Worm (Caenorhabditis elegans) whole organism, young adult: ENCODE data around the gene T16A1.2.

Experiments used
- F52B5.7 ChIP-seq: sonication (generic microtip); optimal IDR thresholded peaks from 2 replicates; lab custom pipeline; 2016; ENCODE audit warnings: mild to moderate bottlenecking, missing genetic modification characterization, missing compliant biosample characterization
- F57A8.1 ChIP-seq: fragments of 200-800 bp; sonication (Bioruptor generic); optimal IDR thresholded peaks from 2 replicates; lab custom pipeline; 2018; ENCODE audit warnings: mild to moderate bottlenecking, missing genetic modification characterization, moderate library complexity, missing compliant biosample characterization
- K11D2.4 ChIP-seq: fragments of 200-800 bp; sonication (Bioruptor generic); IDR thresholded peaks from 2 replicates; pipeline ENCODE4 v1.3.6; 2022; ENCODE audit warnings: missing genetic modification reagents, missing genetic modification characterization, missing compliant biosample characterization
- K12H6.12 ChIP-seq: fragments of 200-800 bp; sonication (Bioruptor generic); optimal IDR thresholded peaks from 2 replicates; lab custom pipeline; 2018; ENCODE audit warnings: mild to moderate bottlenecking, missing genetic modification characterization, missing compliant biosample characterization
- Y56A3A.18 ChIP-seq: fragments of 200-800 bp; sonication (Bioruptor generic); IDR thresholded peaks from 2 replicates; pipeline ENCODE4 v1.3.6; 2022; ENCODE audit warnings: missing genetic modification reagents, missing genetic modification characterization, missing compliant biosample characterization
- Y67H2A.10 ChIP-seq: fragments of 200-800 bp; sonication (Bioruptor generic); conservative IDR thresholded peaks from 2 replicates; pipeline ENCODE4 v1.3.6; 2022; ENCODE audit warnings: missing genetic modification reagents, missing genetic modification characterization, missing compliant biosample characterization
- ama-1 ChIP-seq, 3 experiments: fragments of 150-350 bp in 1 of 3; sonication (generic microtip) in 2 of 3; optimal IDR thresholded peaks; 2 replicates each; lab custom pipeline; 2014 to 2018; ENCODE audit warnings: missing biosample characterization in 2 of 3, missing genetic modification characterization in 2 of 3, missing genetic modification reagents in 2 of 3
- athp-1 ChIP-seq: sonication (generic microtip); optimal IDR thresholded peaks from 2 replicates; lab custom pipeline; 2017; ENCODE audit warnings: mild to moderate bottlenecking, missing genetic modification characterization, missing compliant biosample characterization
- attf-6 ChIP-seq: fragments of 200-800 bp; sonication (Bioruptor generic); IDR thresholded peaks from 2 replicates; pipeline ENCODE4 v1.3.6; 2022; ENCODE audit warnings: missing genetic modification reagents, missing genetic modification characterization, missing compliant biosample characterization
- bed-1 ChIP-seq: fragments of 200-800 bp; sonication (Bioruptor generic); IDR thresholded peaks from 2 replicates; pipeline ENCODE4 v1.3.6; 2022; ENCODE audit warnings: missing genetic modification reagents, missing genetic modification characterization, missing compliant biosample characterization
- bed-2 ChIP-seq: fragments of 200-800 bp; sonication (Bioruptor generic); IDR thresholded peaks from 2 replicates; pipeline ENCODE4 v1.3.6; 2022; ENCODE audit warnings: missing genetic modification reagents, missing genetic modification characterization, missing compliant biosample characterization
- cebp-1 ChIP-seq, 2 experiments: fragments of 200-800 bp in 1 of 2; sonication (Bioruptor generic) in 1 of 2; sonication (generic microtip) in 1 of 2; IDR thresholded peaks in 1 of 2; optimal IDR thresholded peaks in 1 of 2; 2 replicates each; pipeline versions ENCODE4 v1.3.6 to Lab custom; 2017 to 2022; ENCODE audit warnings: missing compliant biosample characterization in 2 of 2, missing genetic modification characterization in 2 of 2, mild to moderate bottlenecking in 1 of 2, missing genetic modification reagents in 1 of 2, moderate library complexity in 1 of 2
- cebp-2 ChIP-seq: fragments of 200-800 bp; sonication (Bioruptor generic); IDR thresholded peaks from 2 replicates; pipeline ENCODE4 v1.3.6; 2022; ENCODE audit warnings: missing genetic modification characterization, missing compliant biosample characterization
- ceh-58 ChIP-seq: fragments of 200-800 bp; sonication (Bioruptor generic); IDR thresholded peaks from 2 replicates; pipeline ENCODE4 v1.3.6; 2022; ENCODE audit warnings: missing genetic modification characterization, missing compliant biosample characterization
- ceh-79 ChIP-seq: sonication (generic microtip); optimal IDR thresholded peaks from 2 replicates; lab custom pipeline; 2017; ENCODE audit warnings: mild to moderate bottlenecking, missing genetic modification characterization, missing compliant biosample characterization
- ceh-91 ChIP-seq: fragments of 200-800 bp; sonication (Bioruptor generic); IDR thresholded peaks from 2 replicates; pipeline ENCODE4 v1.3.6; 2022; ENCODE audit warnings: missing genetic modification reagents, missing genetic modification characterization, missing compliant biosample characterization
- egl-44 ChIP-seq: fragments of 200-800 bp; sonication (Bioruptor generic); IDR thresholded peaks from 2 replicates; pipeline ENCODE4 v1.3.6; 2022; ENCODE audit warnings: missing genetic modification reagents, missing genetic modification characterization, missing compliant biosample characterization
- fkh-3 ChIP-seq: sonication (generic microtip); optimal IDR thresholded peaks from 2 replicates; lab custom pipeline; 2016; ENCODE audit warnings: mild to moderate bottlenecking, missing genetic modification characterization, missing compliant biosample characterization
- him-1 ChIP-seq: sonication (generic microtip); optimal IDR thresholded peaks from 2 replicates; lab custom pipeline; 2016; ENCODE audit warnings: missing genotype, missing genetic modification reagents, missing genetic modification characterization, missing compliant biosample characterization
- hlh-26 ChIP-seq: fragments of 200-800 bp; sonication (Bioruptor generic); conservative IDR thresholded peaks from 2 replicates; pipeline ENCODE4 v1.3.6; 2022; ENCODE audit warnings: missing genetic modification reagents, missing genetic modification characterization, missing compliant biosample characterization
- hsf-1 ChIP-seq: fragments of 200-800 bp; sonication (Bioruptor generic); IDR thresholded peaks from 2 replicates; pipeline ENCODE4 v1.3.6; 2022; ENCODE audit warnings: missing genetic modification reagents, missing genetic modification characterization, missing compliant biosample characterization
- lin-35 ChIP-seq, 3 experiments: fragments of 150-350 bp in 2 of 3; sonication (generic microtip) in 1 of 3; optimal IDR thresholded peaks; 2 replicates each; lab custom pipeline; 2014 to 2018; ENCODE audit warnings: missing biosample characterization in 3 of 3, missing genetic modification characterization in 3 of 3, missing genetic modification reagents in 3 of 3
- madf-6 ChIP-seq: fragments of 200-800 bp; sonication (Bioruptor generic); IDR thresholded peaks from 2 replicates; pipeline ENCODE4 v1.3.6; 2022; ENCODE audit warnings: missing genetic modification reagents, missing genetic modification characterization, missing compliant biosample characterization
- madf-8 ChIP-seq: fragments of 200-800 bp; sonication (Bioruptor generic); conservative IDR thresholded peaks from 2 replicates; pipeline ENCODE4 v1.3.6; 2022; ENCODE audit warnings: missing genetic modification reagents, missing genetic modification characterization, missing compliant biosample characterization
- mcd-1 ChIP-seq: fragments of 200-800 bp; sonication (Bioruptor generic); IDR thresholded peaks from 2 replicates; pipeline ENCODE4 v1.3.6; 2022; ENCODE audit warnings: missing genetic modification reagents, missing genetic modification characterization, missing compliant biosample characterization
- nhr-120 ChIP-seq: fragments of 200-800 bp; sonication (Bioruptor generic); IDR thresholded peaks from 2 replicates; pipeline ENCODE4 v1.3.6; 2022; ENCODE audit warnings: missing genetic modification characterization, missing compliant biosample characterization
- nhr-80 ChIP-seq: sonication (generic microtip); optimal IDR thresholded peaks from 2 replicates; lab custom pipeline; 2016; ENCODE audit warnings: missing genetic modification characterization, missing compliant biosample characterization
- rec-8 ChIP-seq, 2 experiments: sonication (generic microtip); optimal IDR thresholded peaks; 2 replicates each; lab custom pipeline; 2016; ENCODE audit warnings: mild to moderate bottlenecking in 2 of 2, missing genetic modification characterization in 2 of 2, missing genetic modification reagents in 2 of 2, missing genotype in 2 of 2, missing biosample characterization in 1 of 2, missing compliant biosample characterization in 1 of 2, moderate library complexity in 1 of 2
- repo-1 ChIP-seq: sonication (generic microtip); optimal IDR thresholded peaks from 2 replicates; lab custom pipeline; 2017; ENCODE audit warnings: mild to moderate bottlenecking, missing genetic modification characterization, missing compliant biosample characterization
- rpc-1 ChIP-seq, 2 experiments: fragments of 150-350 bp in 1 of 2; sonication (generic microtip) in 1 of 2; optimal IDR thresholded peaks; 2 replicates each; lab custom pipeline; 2014 to 2018; ENCODE audit warnings: missing biosample characterization in 1 of 2, missing genetic modification characterization in 1 of 2, missing genetic modification reagents in 1 of 2, missing genotype in 1 of 2
- snpc-1.1 ChIP-seq: sonication (generic microtip); optimal IDR thresholded peaks from 2 replicates; lab custom pipeline; 2017; ENCODE audit warnings: missing genetic modification characterization, mild to moderate bottlenecking, missing compliant biosample characterization, antibody characterized with exemption, moderate library complexity, missing genotype, missing genetic modification reagents; ENCODE audit not compliant: insufficient read depth
- snpc-1.3 ChIP-seq: sonication (generic microtip); optimal IDR thresholded peaks from 2 replicates; lab custom pipeline; 2017; ENCODE audit warnings: missing genetic modification characterization, mild to moderate bottlenecking, missing compliant biosample characterization, antibody characterized with exemption, moderate library complexity, missing genotype, missing genetic modification reagents; ENCODE audit not compliant: insufficient read depth
- snpc-3.4 ChIP-seq: sonication (generic microtip); optimal IDR thresholded peaks from 2 replicates; lab custom pipeline; 2017; ENCODE audit warnings: missing genetic modification characterization, mild to moderate bottlenecking, missing compliant biosample characterization, antibody characterized with exemption, moderate library complexity, missing genotype, missing genetic modification reagents
- tbx-9 ChIP-seq: sonication (generic microtip); optimal IDR thresholded peaks from 2 replicates; lab custom pipeline; 2016; ENCODE audit warnings: borderline replicate concordance, missing genetic modification characterization, inconsistent platforms, missing compliant biosample characterization
- tlf-1 ChIP-seq: fragments of 200-800 bp; sonication (Bioruptor generic); optimal IDR thresholded peaks from 2 replicates; lab custom pipeline; 2018; ENCODE audit warnings: mild to moderate bottlenecking, missing genetic modification characterization, missing compliant biosample characterization
- unc-62 ChIP-seq: fragments of 150-350 bp; optimal IDR thresholded peaks from 2 replicates; lab custom pipeline; 2014; ENCODE audit warnings: missing biosample characterization, missing genetic modification reagents, missing genetic modification characterization
- xnd-1 ChIP-seq: sonication (generic microtip); optimal IDR thresholded peaks from 2 replicates; lab custom pipeline; 2016; ENCODE audit warnings: missing genotype, missing genetic modification reagents, missing genetic modification characterization, missing compliant biosample characterization
- ztf-18 ChIP-seq: sonication (generic microtip); optimal IDR thresholded peaks from 2 replicates; lab custom pipeline; 2016; ENCODE audit warnings: missing genotype, mild to moderate bottlenecking, missing genetic modification characterization, missing compliant biosample characterization
- ztf-6 ChIP-seq: fragments of 200-800 bp; sonication (Bioruptor generic); IDR thresholded peaks from 2 replicates; pipeline ENCODE4 v1.3.6; 2022; ENCODE audit warnings: missing genetic modification reagents, missing genetic modification characterization, missing compliant biosample characterization

T16A1.2 gene

DNA sequence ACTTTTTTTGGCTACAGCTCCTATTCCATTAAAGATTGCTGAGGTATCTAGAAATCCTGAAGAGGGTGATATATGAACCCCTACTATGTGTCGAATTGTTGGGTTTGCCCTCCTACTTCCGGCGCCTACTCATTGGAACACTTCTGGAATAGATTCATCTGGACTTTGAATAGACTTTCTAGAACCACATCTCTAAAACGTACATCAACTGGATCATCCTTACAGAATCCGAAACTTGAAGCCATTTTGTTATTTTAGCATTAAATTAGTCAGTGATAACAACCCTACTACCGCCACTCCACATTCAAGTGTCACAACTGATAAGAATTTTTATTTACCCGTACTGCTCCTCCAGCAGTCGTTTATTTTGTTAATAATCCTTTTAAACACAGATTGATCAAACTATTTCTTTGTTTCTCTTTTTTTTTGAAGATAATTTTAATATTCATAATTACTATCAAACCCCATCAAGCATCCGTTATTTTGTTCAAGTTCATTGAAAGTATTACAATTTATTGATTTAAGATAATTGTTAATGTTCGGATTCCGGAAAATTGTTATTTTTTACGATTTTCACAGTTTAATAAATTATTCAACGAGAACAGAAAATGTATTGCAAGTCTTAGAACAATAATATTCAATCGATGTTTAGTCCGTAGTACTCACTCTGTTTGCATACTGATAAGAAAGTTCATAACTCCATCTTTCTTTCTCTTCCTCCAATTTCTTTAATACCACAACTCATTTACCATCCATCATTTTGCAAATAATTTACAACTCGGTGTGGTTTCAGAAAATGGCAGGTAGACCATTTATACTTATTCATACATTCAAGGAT, 4.0 kb downstream of the T16A1.2 start, which contains the start of gene math-42:
Gene math-42 (plus strand): TSS at position 788 of the 838 bp plus-strand sequence.
- TF ChIP-seq nhr-80 (tag; lab: Kevin White, UChicago) (peak; percentile 27), cebp-2 (GFP tag; lab: Robert Waterston, UW) (no peak), Y56A3A.18 (GFP tag; lab: Robert Waterston, UW) (no peak), hlh-26 (GFP tag; lab: Robert Waterston, UW) (no peak), tbx-9 (no peak), nhr-120 (GFP tag; lab: Robert Waterston, UW) (no peak), ztf-6 (no peak), ceh-58 (GFP tag; lab: Robert Waterston, UW) (no peak)
- TF ChIP-seq, all 124 proteins: peak for 1

DNA sequence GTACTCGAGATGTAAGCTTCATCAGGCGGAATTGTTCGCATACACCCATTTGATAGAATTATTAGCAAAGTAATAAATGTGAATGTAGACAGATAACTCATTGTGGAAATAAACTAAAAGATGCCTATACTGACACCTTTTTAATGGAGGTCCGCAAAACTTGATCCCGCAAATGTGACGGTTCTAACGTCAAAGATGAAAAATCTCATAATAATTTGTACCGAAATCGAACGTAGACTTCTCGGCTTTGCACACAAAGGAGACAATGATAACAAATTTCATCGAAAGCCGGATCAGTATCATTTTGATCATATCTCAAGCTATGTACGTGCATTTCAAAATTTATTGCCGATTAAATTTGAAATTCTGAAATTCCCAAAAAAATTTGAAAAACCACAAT, 12.9 kb downstream of the T16A1.2 start, which contains the start of gene R52.4:
Gene R52.4 (minus strand): TSS at position 101 of the 400 bp plus-strand sequence.
- TF ChIP-seq rpc-1 (optimal IDR thresholded peaks at IDR 0.05; lab: Kevin White, UChicago), result no peak
- no peak for TF ChIP-seq rpc-1 (tag; optimal IDR thresholded peaks at IDR 0.05; lab: Kevin White, UChicago)
- no peak for TF ChIP-seq bed-2 (GFP tag; lab: Robert Waterston, UW)
- no peak for TF ChIP-seq K12H6.12 (tag; lab: Kevin White, UChicago)

DNA sequence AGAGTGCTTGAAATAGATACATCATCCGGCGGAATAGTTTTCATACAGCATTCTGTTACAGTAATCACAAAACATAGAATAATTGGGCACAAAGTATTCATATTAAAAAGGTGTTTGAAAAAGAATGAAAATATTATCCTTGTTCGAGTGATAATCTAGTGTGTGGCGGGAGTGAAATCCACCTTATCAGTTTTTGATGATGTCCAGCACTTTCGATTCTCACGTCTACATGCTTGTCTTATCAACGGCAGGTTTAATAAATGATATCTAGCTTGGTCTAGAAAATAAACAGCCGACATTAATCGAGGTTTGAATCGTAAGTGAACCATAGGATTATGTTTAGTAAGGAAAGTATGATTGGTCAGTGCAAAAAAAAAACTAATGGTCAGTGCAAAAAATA, 14.5 kb downstream of the T16A1.2 start, which contains the start of gene R52.5:
Gene R52.5 (minus strand): TSS at position 101 of the 400 bp plus-strand sequence.
- no peak for TF ChIP-seq mcd-1 (GFP tag; lab: Robert Waterston, UW)
- TF ChIP-seq him-1 (tag; lab: Kevin White, UChicago), result peak; percentile 52
- no peak for TF ChIP-seq repo-1 (tag; lab: Kevin White, UChicago)

DNA sequence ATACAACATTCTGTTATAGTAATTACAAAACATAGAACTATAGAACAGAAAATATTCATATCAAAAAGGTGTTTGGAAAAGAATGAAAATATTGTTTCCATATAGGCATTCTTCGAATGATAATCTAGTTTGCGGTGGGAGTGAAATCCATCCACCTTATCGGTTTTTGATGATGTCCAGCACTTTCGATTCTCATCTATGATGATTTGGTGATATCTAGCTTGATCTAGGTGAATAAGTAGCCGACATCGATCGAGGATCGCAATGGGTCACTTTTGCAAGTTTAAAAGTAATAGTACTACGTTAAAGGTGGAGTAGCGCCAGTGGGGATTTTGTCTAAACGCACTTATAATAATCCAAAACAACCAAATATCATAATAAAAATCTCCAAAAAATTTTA, 17.5 kb downstream of the T16A1.2 start, which contains the start of gene R52.6:
Gene R52.6 (minus strand): TSS at position 101 of the 400 bp plus-strand sequence.
- TF ChIP-seq egl-44 (GFP tag; lab: Robert Waterston, UW) (no peak), fkh-3 (no peak), hsf-1 (GFP tag; lab: Robert Waterston, UW) (no peak), ama-1 (optimal IDR thresholded peaks at IDR 0.05; lab: Kevin White, UChicago) (no peak), ama-1 (GFP tag; optimal IDR thresholded peaks at IDR 0.05; lab: Kevin White, UChicago) (no peak), madf-6 (GFP tag; lab: Robert Waterston, UW) (no peak), rec-8 (tag; optimal IDR thresholded peaks at IDR 0.05; lab: Kevin White, UChicago) (no peak), ztf-18 (tag; lab: Kevin White, UChicago) (no peak), athp-1 (tag; lab: Kevin White, UChicago) (no peak), snpc-3.4 (tag; lab: Kevin White, UChicago) (no peak), madf-8 (GFP tag; lab: Robert Waterston, UW) (no peak), Y56A3A.18 (GFP tag; lab: Robert Waterston, UW) (no peak), bed-1 (no peak), ceh-91 (GFP tag; lab: Robert Waterston, UW) (no peak)

DNA sequence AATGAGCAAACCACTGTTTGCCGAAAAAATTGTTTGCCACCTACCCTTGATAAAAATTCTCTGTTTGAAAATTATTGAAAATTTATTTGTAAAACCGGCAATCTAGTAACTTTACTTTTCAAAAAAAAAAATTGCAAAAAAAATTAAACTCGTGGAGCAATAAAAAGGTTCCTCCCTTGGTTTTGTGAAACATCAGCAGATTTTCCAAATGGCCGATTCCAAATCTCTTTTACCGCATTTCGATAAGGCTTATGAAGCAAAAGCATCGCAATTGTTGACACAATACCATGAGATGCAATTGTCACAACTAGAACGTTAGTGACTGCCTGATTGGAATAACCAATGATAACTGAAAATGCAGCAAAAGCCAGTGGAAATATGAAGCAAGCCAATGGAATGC, 19.1 kb downstream of the T16A1.2 start:
- TF ChIP-seq xnd-1 (tag; lab: Kevin White, UChicago) (no peak), snpc-1.3 (tag; lab: Kevin White, UChicago) (no peak), cebp-1 (GFP tag; IDR thresholded peaks at IDR 0.05; lab: Robert Waterston, UW) (no peak), cebp-1 (tag; optimal IDR thresholded peaks at IDR 0.05; lab: Kevin White, UChicago) (no peak), ceh-79 (tag; lab: Kevin White, UChicago) (no peak), unc-62 (GFP tag; lab: Kevin White, UChicago) (no peak), lin-35 (GFP tag; optimal IDR thresholded peaks at IDR 0.05; lab: Kevin White, UChicago) (no peak), hsf-1 (GFP tag; lab: Robert Waterston, UW) (no peak), attf-6 (GFP tag; lab: Robert Waterston, UW) (no peak), K11D2.4 (GFP tag; lab: Robert Waterston, UW) (no peak), tlf-1 (no peak), F52B5.7 (tag; lab: Kevin White, UChicago) (no peak), F57A8.1 (GFP tag; lab: Kevin White, UChicago) (no peak), Y67H2A.10 (GFP tag; lab: Robert Waterston, UW) (no peak), snpc-1.1 (no peak)
